Fruit fly (Drosophila melanogaster) whole organism, embryonic: ENCODE data around the gene Gprk2.
A peak's percentile ranks its signal among the peaks of the same experiment; 100 is the strongest.

Experiments
- Awh ChIP-seq: fragments of 200-800 bp; sonication (Bioruptor generic); IDR thresholded peaks from 2 replicates; pipeline ENCODE4, ENCODE4 v1.3.6; 2022; ENCODE audit warnings: missing biosample characterization, missing genetic modification characterization
- BtbVII ChIP-seq: fragments of 200-800 bp; sonication (Bioruptor generic); optimal IDR thresholded peaks from 3 replicates; lab custom pipeline; 2017; ENCODE audit warnings: missing biosample characterization, mild to moderate bottlenecking, missing genetic modification characterization
- CG10274 ChIP-seq: fragments of 200-800 bp; sonication (Bioruptor generic); optimal IDR thresholded peaks from 3 replicates; lab custom pipeline; 2017; ENCODE audit warnings: missing biosample characterization, mild to moderate bottlenecking, missing genetic modification characterization
- CG11696 ChIP-seq: fragments of 200-800 bp; sonication (Bioruptor generic); IDR thresholded peaks from 2 replicates; pipeline ENCODE4 v1.3.6; 2022; ENCODE audit warnings: missing biosample characterization, missing genetic modification characterization
- CG12299 ChIP-seq: fragments of 200-800 bp; sonication (Bioruptor generic); optimal IDR thresholded peaks from 2 replicates; lab custom pipeline; 2018; ENCODE audit warnings: missing biosample characterization, mild to moderate bottlenecking, missing genetic modification characterization
- CG12769 ChIP-seq: fragments of 200-800 bp; sonication (Bioruptor generic); optimal IDR thresholded peaks from 2 replicates; lab custom pipeline; 2019; ENCODE audit warnings: missing biosample characterization, mild to moderate bottlenecking, missing genetic modification characterization, moderate library complexity
- CG13287 ChIP-seq: fragments of 200-800 bp; sonication (Bioruptor generic); IDR thresholded peaks from 2 replicates; pipeline ENCODE4 v1.3.6; 2022; ENCODE audit warnings: missing biosample characterization, missing genetic modification characterization; ENCODE audit not compliant: partially characterized antibody
- CG13296 ChIP-seq: fragments of 200-800 bp; sonication (Bioruptor generic); optimal IDR thresholded peaks from 3 replicates; lab custom pipeline; 2018; ENCODE audit warnings: missing biosample characterization, mild to moderate bottlenecking, missing genetic modification characterization
- CG15696 ChIP-seq: fragments of 200-800 bp; sonication (Bioruptor generic); optimal IDR thresholded peaks from 2 replicates; lab custom pipeline; 2019; ENCODE audit warnings: missing biosample characterization, mild to moderate bottlenecking, missing genetic modification characterization, moderate library complexity
- CG16815 ChIP-seq: fragments of 200-800 bp; sonication (Bioruptor generic); optimal IDR thresholded peaks from 3 replicates; lab custom pipeline; 2017; ENCODE audit warnings: missing biosample characterization, mild to moderate bottlenecking, missing genetic modification characterization
- CG17385 ChIP-seq: fragments of 200-800 bp; sonication (Bioruptor generic); optimal IDR thresholded peaks from 3 replicates; lab custom pipeline; 2018; ENCODE audit warnings: missing biosample characterization, mild to moderate bottlenecking, missing genetic modification characterization
- CG17568 ChIP-seq: fragments of 200-800 bp; sonication (Bioruptor generic); optimal IDR thresholded peaks from 2 replicates; lab custom pipeline; 2018; ENCODE audit warnings: missing biosample characterization, mild to moderate bottlenecking, missing genetic modification characterization, moderate library complexity
- CG2875 ChIP-seq: fragments of 200-800 bp; sonication (Bioruptor generic); optimal IDR thresholded peaks from 2 replicates; lab custom pipeline; 2017; ENCODE audit warnings: missing biosample characterization, mild to moderate bottlenecking, missing genetic modification characterization, missing genetic modification reagents
- CG32532 ChIP-seq: fragments of 200-800 bp; sonication (Bioruptor generic); IDR thresholded peaks from 2 replicates; pipeline ENCODE4 v1.3.6; 2022; ENCODE audit warnings: missing biosample characterization, missing genetic modification characterization
- CG3726 ChIP-seq: fragments of 200-800 bp; sonication (Bioruptor generic); IDR thresholded peaks from 3 replicates; pipeline ENCODE4, ENCODE4 v1.3.6; 2022; ENCODE audit warnings: missing biosample characterization, missing genetic modification characterization
- CG3995 ChIP-seq: fragments of 200-800 bp; sonication (Bioruptor generic); optimal IDR thresholded peaks from 3 replicates; lab custom pipeline; 2016; ENCODE audit warnings: missing biosample characterization, missing genetic modification characterization
- CG6175 ChIP-seq: fragments of 200-800 bp; sonication (Bioruptor generic); IDR thresholded peaks from 3 replicates; pipeline ENCODE4 v1.3.6; 2022; ENCODE audit warnings: missing biosample characterization, missing genetic modification characterization
- CG7372 ChIP-seq: fragments of 200-800 bp; sonication (Bioruptor generic); IDR thresholded peaks from 2 replicates; pipeline ENCODE4 v1.3.6; 2022; ENCODE audit warnings: missing biosample characterization, missing genetic modification characterization
- CG8478 ChIP-seq: fragments of >200 bp; optimal IDR thresholded peaks from 2 replicates; lab custom pipeline; 2018
- CG9797 ChIP-seq: fragments of 200-800 bp; sonication (Bioruptor generic); optimal IDR thresholded peaks from 3 replicates; lab custom pipeline; 2018; ENCODE audit warnings: missing biosample characterization, mild to moderate bottlenecking, missing genetic modification characterization
- CG9932 ChIP-seq: fragments of 200-800 bp; sonication (Bioruptor generic); IDR thresholded peaks from 2 replicates; pipeline ENCODE4 v1.3.6; 2022; ENCODE audit warnings: missing biosample characterization, missing genetic modification characterization
- Deaf1 ChIP-seq: fragments of 200-800 bp; optimal IDR thresholded peaks from 3 replicates; lab custom pipeline; 2019; ENCODE audit warnings: missing biosample characterization, mild to moderate bottlenecking, missing genetic modification characterization, moderate library complexity
- Dll ChIP-seq: fragments of 200-800 bp; sonication (Bioruptor generic); IDR thresholded peaks from 4 replicates; pipeline ENCODE4 v1.3.6; 2022; ENCODE audit warnings: missing biosample characterization, missing genetic modification characterization; ENCODE audit not compliant: partially characterized antibody
- Fer1 ChIP-seq: fragments of 200-800 bp; sonication (Bioruptor generic); optimal IDR thresholded peaks from 2 replicates; lab custom pipeline; 2017; ENCODE audit warnings: missing biosample characterization, mild to moderate bottlenecking, missing genetic modification characterization
- HLHmδ ChIP-seq: fragments of 200-800 bp; sonication (Bioruptor generic); optimal IDR thresholded peaks from 2 replicates; lab custom pipeline; 2018; ENCODE audit warnings: missing biosample characterization, mild to moderate bottlenecking, missing genetic modification characterization, moderate library complexity
- HmgZ ChIP-seq: fragments of 200-800 bp; sonication (Bioruptor generic); optimal IDR thresholded peaks from 2 replicates; lab custom pipeline; 2018; ENCODE audit warnings: missing biosample characterization, mild to moderate bottlenecking, missing genetic modification characterization
- Hmx ChIP-seq: fragments of 200-800 bp; sonication (Bioruptor generic); optimal IDR thresholded peaks from 2 replicates; lab custom pipeline; 2016; ENCODE audit warnings: missing biosample characterization, missing genetic modification characterization
- Hr51 ChIP-seq, 2 experiments: fragments of 200-800 bp; sonication (Bioruptor generic); optimal IDR thresholded peaks; 2 replicates in 1 of 2; 3 replicates in 1 of 2; lab custom pipeline; 2016 to 2018; ENCODE audit warnings: missing biosample characterization in 2 of 2, missing genetic modification characterization in 2 of 2, mild to moderate bottlenecking in 1 of 2, moderate library complexity in 1 of 2
- MBD-R2 ChIP-seq: fragments of 200-800 bp; sonication (Bioruptor generic); IDR thresholded peaks from 2 replicates; pipeline ENCODE4 v1.3.6; 2022; ENCODE audit warnings: missing biosample characterization, missing genetic modification characterization
- MESR4 ChIP-seq: fragments of 200-800 bp; sonication (Bioruptor generic); optimal IDR thresholded peaks from 2 replicates; lab custom pipeline; 2018; ENCODE audit warnings: missing biosample characterization, mild to moderate bottlenecking, missing genetic modification characterization, moderate library complexity
- Nf-YC ChIP-seq: fragments of 200-800 bp; optimal IDR thresholded peaks from 3 replicates; lab custom pipeline; 2019; ENCODE audit warnings: missing biosample characterization, mild to moderate bottlenecking, missing genetic modification characterization, moderate library complexity
- Opbp ChIP-seq: fragments of 200-800 bp; sonication (Bioruptor generic); IDR thresholded peaks from 3 replicates; pipeline ENCODE4 v1.3.6; 2022; ENCODE audit warnings: missing biosample characterization, missing genetic modification characterization; ENCODE audit not compliant: partially characterized antibody
- Six4 ChIP-seq: fragments of 200-800 bp; sonication (Bioruptor generic); optimal IDR thresholded peaks from 2 replicates; lab custom pipeline; 2016; ENCODE audit warnings: missing biosample characterization, missing genetic modification characterization
- Spps ChIP-seq: fragments of 200-800 bp; sonication (Bioruptor generic); optimal IDR thresholded peaks from 2 replicates; lab custom pipeline; 2018; ENCODE audit warnings: missing biosample characterization, mild to moderate bottlenecking, missing genetic modification characterization
- YL-1 ChIP-seq: fragments of 200-800 bp; sonication (Bioruptor generic); optimal IDR thresholded peaks from 3 replicates; lab custom pipeline; 2017; ENCODE audit warnings: missing biosample characterization, mild to moderate bottlenecking, missing genetic modification characterization
- ase ChIP-seq: fragments of 200-800 bp; sonication (Bioruptor generic); IDR thresholded peaks from 3 replicates; pipeline ENCODE4 v1.3.6; 2022; ENCODE audit warnings: missing biosample characterization, missing genetic modification characterization
- bsh ChIP-seq, 2 experiments: fragments of 200-800 bp; sonication (Bioruptor generic); optimal IDR thresholded peaks; 2 replicates each; lab custom pipeline; 2017 to 2018; ENCODE audit warnings: mild to moderate bottlenecking in 2 of 2, missing biosample characterization in 2 of 2, missing genetic modification characterization in 2 of 2, moderate library complexity in 1 of 2
- cg ChIP-seq: fragments of 200-800 bp; sonication (Bioruptor generic); optimal IDR thresholded peaks from 3 replicates; lab custom pipeline; 2019; ENCODE audit warnings: missing biosample characterization, mild to moderate bottlenecking, missing genetic modification characterization, moderate library complexity
- chinmo ChIP-seq: fragments of 200-800 bp; sonication (Bioruptor generic); IDR thresholded peaks from 4 replicates; pipeline ENCODE4 v1.3.6; 2022; ENCODE audit warnings: missing biosample characterization, missing genetic modification characterization; ENCODE audit not compliant: partially characterized antibody
- cwo ChIP-seq: fragments of 200-800 bp; sonication (Bioruptor generic); optimal IDR thresholded peaks from 3 replicates; lab custom pipeline; 2017; ENCODE audit warnings: missing biosample characterization, missing genetic modification characterization, mild to moderate bottlenecking, moderate library complexity, missing genetic modification reagents
- dimm ChIP-seq: fragments of 200-800 bp; sonication (Bioruptor generic); IDR thresholded peaks from 2 replicates; pipeline ENCODE4 v1.3.6; 2022; ENCODE audit warnings: missing biosample characterization, missing genetic modification characterization
- dm ChIP-seq: fragments of 200-800 bp; sonication (Bioruptor generic); optimal IDR thresholded peaks from 3 replicates; lab custom pipeline; 2016; ENCODE audit warnings: missing biosample characterization, missing genetic modification characterization
- gce ChIP-seq: fragments of 200-800 bp; sonication (Bioruptor generic); IDR thresholded peaks from 3 replicates; pipeline ENCODE4 v1.3.6; 2022; ENCODE audit warnings: missing biosample characterization, missing genetic modification characterization
- gcm2 ChIP-seq: fragments of 200-800 bp; sonication (Bioruptor generic); optimal IDR thresholded peaks from 2 replicates; lab custom pipeline; 2016; ENCODE audit warnings: missing biosample characterization, missing genetic modification characterization
- hth ChIP-seq: fragments of >200 bp; optimal IDR thresholded peaks from 2 replicates; lab custom pipeline; 2017; ENCODE audit warnings: inconsistent platforms
- knrl ChIP-seq: fragments of 200-800 bp; sonication (Bioruptor generic); IDR thresholded peaks from 3 replicates; pipeline ENCODE4 v1.3.6; 2022; ENCODE audit warnings: missing biosample characterization, missing genetic modification characterization; ENCODE audit not compliant: partially characterized antibody
- nom ChIP-seq: fragments of 200-800 bp; sonication (Bioruptor generic); optimal IDR thresholded peaks from 2 replicates; lab custom pipeline; 2017; ENCODE audit warnings: missing biosample characterization, missing genetic modification characterization, mild to moderate bottlenecking, moderate library complexity, missing genetic modification reagents

Gprk2 gene

DNA sequence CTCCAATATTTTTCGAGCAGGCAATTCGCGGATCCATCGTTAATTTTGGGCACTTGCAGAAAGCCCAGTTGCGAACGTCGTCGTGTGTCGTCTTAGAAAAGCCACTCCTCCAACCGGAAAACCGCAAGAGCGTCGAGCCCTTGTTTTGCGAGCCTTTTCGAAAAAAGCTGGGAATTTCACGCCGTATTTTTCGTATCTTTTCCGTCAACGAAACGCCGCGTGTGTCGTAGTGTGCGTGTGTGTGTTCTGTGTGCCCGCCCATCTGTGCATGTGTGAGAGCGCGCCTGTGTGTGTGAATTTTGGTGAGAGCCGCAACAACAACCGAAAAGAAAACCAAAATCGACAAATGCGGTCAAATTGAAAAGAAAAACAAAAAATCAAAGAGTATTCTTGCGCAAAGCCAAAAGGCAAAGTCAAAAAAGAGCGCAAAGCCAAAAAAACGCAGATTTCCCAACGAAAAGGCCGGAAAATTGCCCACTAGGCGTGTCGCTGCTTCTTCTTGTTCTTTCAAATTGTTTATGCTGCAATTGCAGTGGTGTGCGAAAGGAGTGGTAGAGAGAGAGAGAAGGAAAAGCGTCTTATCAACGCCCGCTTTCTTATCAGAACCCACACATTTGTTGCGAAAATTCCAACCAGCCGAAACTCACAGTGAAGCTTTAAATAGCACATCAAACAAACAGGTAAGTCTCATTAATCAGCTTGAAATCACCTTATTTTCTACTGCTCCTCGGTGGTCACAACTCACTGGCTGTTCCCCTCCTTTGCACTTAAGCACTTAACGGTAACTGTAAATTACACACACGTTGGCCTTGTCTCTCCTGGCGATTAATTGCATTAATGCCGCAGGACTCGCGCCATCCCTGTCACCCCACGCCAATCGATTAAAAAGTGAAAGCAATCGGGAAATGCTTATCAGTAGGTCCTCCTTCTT, 497 bp downstream of the Gprk2 start, which contains the start of gene PNPase (continued):
- TF ChIP-seq CG2875 (GFP tag; lab: Kevin White, UChicago) (no peak), nom (GFP tag; lab: Kevin White, UChicago) (peak; percentile 29), CG12769 (tag; lab: Kevin White, UChicago) (peak; percentile 34), Fer1 (GFP tag; lab: Kevin White, UChicago) (peak; percentile 29), Dll (GFP tag; lab: Robert Waterston, UW) (0 out of 4 replicates have a peak, but pooled peaks have one; percentile 17), dm (GFP tag; lab: Kevin White, UChicago) (peak; percentile 41), gcm2 (GFP tag; lab: Kevin White, UChicago) (no peak), MBD-R2 (0 out of 2 replicates have a peak, but pooled peaks have one; percentile 18), MESR4 (GFP tag; lab: Kevin White, UChicago) (peak; percentile 62), BtbVII (GFP tag; lab: Kevin White, UChicago) (peak; percentile 21), CG6175 (GFP tag; lab: Robert Waterston, UW) (no peak), cg (GFP tag; lab: Kevin White, UChicago) (peak; percentile 99), gce (GFP tag; lab: Robert Waterston, UW) (no peak), CG13287 (GFP tag; lab: Robert Waterston, UW) (peak; percentile 40; the same call in 1 of the 2 replicates), CG12299 (peak; percentile 18), CG13296 (GFP tag; lab: Kevin White, UChicago) (peak; percentile 13), CG17568 (GFP tag; lab: Kevin White, UChicago) (peak; percentile 35), ase (no peak), HLHmδ (GFP tag; lab: Kevin White, UChicago) (no peak), bsh (GFP tag; optimal IDR thresholded peaks at IDR 0.05; lab: Kevin White, UChicago) (peak in 1 of 2 experiments; percentile 24), CG9797 (GFP tag; lab: Kevin White, UChicago) (peak; percentile 16), CG17385 (GFP tag; lab: Kevin White, UChicago) (peak; percentile 87), Hr51 (GFP tag; optimal IDR thresholded peaks at IDR 0.05; lab: Kevin White, UChicago) (no peak), CG7372 (GFP tag; lab: Robert Waterston, UW) (no peak), CG32532 (GFP tag; lab: Robert Waterston, UW) (0 out of 2 replicates have a peak, but pooled peaks have one; percentile 5), Awh (GFP tag; lab: Robert Waterston, UW) (0 out of 2 replicates have a peak, but pooled peaks have one; percentile 21), Hmx (no peak), YL-1 (peak; percentile 23), CG16815 (no peak), CG3995 (GFP tag; lab: Kevin White, UChicago) (peak; percentile 63), cwo (GFP tag; lab: Kevin White, UChicago) (peak; percentile 22), CG10274 (no peak), HmgZ (tag; lab: Kevin White, UChicago) (peak; percentile 29), CG8478 (lab: Kevin White, UChicago) (peak; percentile 80), Spps (tag; lab: Kevin White, UChicago) (peak; percentile 14), dimm (GFP tag; lab: Robert Waterston, UW) (no peak), Six4 (no peak), Nf-YC (tag; lab: Kevin White, UChicago) (no peak), hth (lab: Kevin White, UChicago) (no peak), knrl (GFP tag; lab: Robert Waterston, UW) (peak; percentile 39; the same call in 1 of the 3 replicates), CG9932 (GFP tag; lab: Robert Waterston, UW) (no peak), Opbp (GFP tag; lab: Robert Waterston, UW) (peak; percentile 49; the same call in 1 of the 3 replicates), CG11696 (GFP tag; lab: Robert Waterston, UW) (no peak), Deaf1 (tag; lab: Kevin White, UChicago) (peak; percentile 33), CG3726 (GFP tag; lab: Robert Waterston, UW) (no peak), CG15696 (tag; lab: Kevin White, UChicago) (no peak), chinmo (GFP tag; lab: Robert Waterston, UW) (0 out of 4 replicates have a peak, but pooled peaks have one; percentile 17)
